Worm (Caenorhabditis elegans) whole organism, L4 larva: ENCODE measurements around the gene F46C5.4.

Experiments
- F37D6.2 ChIP-seq: sonication (generic microtip); optimal IDR thresholded peaks from 2 replicates; lab custom pipeline; 2016; ENCODE audit warnings: mild to moderate bottlenecking, missing genetic modification characterization, missing compliant biosample characterization
- F44E2.7 ChIP-seq: fragments of 200-800 bp; sonication (Bioruptor generic); IDR thresholded peaks from 2 replicates; pipeline ENCODE4 v2.1.2; 2022; ENCODE audit warnings: missing genetic modification characterization, missing compliant biosample characterization
- Y105C5A.15 ChIP-seq: fragments of 200-800 bp; sonication (Bioruptor generic); IDR thresholded peaks from 2 replicates; pipeline ENCODE4 v1.3.6; 2022; ENCODE audit warnings: missing genetic modification characterization, missing compliant biosample characterization
- Y5F2A.4 ChIP-seq: fragments of 200-800 bp; sonication (Bioruptor generic); optimal IDR thresholded peaks from 2 replicates; lab custom pipeline; 2018; ENCODE audit warnings: mild to moderate bottlenecking, missing genetic modification characterization, missing compliant biosample characterization
- aha-1 ChIP-seq: fragments of 150-350 bp; peaks from one replicate; lab custom pipeline; 2014; ENCODE audit warnings: missing biosample characterization, missing genetic modification characterization
- ceh-28 ChIP-seq: fragments of 150-350 bp; optimal IDR thresholded peaks from 2 replicates; lab custom pipeline; 2014; ENCODE audit warnings: missing biosample characterization, missing genetic modification reagents, missing genetic modification characterization
- ces-1 ChIP-seq: fragments of 150-350 bp; sonication (generic microtip); optimal IDR thresholded peaks from 4 replicates; lab custom pipeline; 2014; ENCODE audit warnings: missing biosample characterization, missing genetic modification reagents, missing genetic modification characterization
- ctbp-1 ChIP-seq: fragments of 200-800 bp; sonication (Bioruptor generic); IDR thresholded peaks from 2 replicates; pipeline ENCODE4 v1.3.6; 2022; ENCODE audit warnings: missing genetic modification reagents, missing genetic modification characterization, missing compliant biosample characterization
- daf-12 ChIP-seq: fragments of 150-350 bp; optimal IDR thresholded peaks from 2 replicates; lab custom pipeline; 2014; ENCODE audit warnings: missing biosample characterization, missing genetic modification reagents, missing genetic modification characterization
- daf-16 ChIP-seq, 3 experiments: sonication (generic microtip); optimal IDR thresholded peaks; 2 replicates each; lab custom pipeline; 2016 to 2017; ENCODE audit warnings: missing genetic modification characterization in 3 of 3, missing genetic modification reagents in 3 of 3, mild to moderate bottlenecking in 2 of 3, missing compliant biosample characterization in 2 of 3, missing biosample characterization in 1 of 3, moderate library complexity in 1 of 3
- daf-8 ChIP-seq: fragments of 200-800 bp; sonication (Bioruptor generic); IDR thresholded peaks from 2 replicates; pipeline ENCODE4 v1.3.6; 2022; ENCODE audit warnings: missing genetic modification characterization, missing compliant biosample characterization
- dmd-6 ChIP-seq: fragments of 200-800 bp; sonication (Bioruptor generic); IDR thresholded peaks from 2 replicates; pipeline ENCODE4 v1.3.6; 2022; ENCODE audit warnings: missing genetic modification reagents, missing genetic modification characterization, missing compliant biosample characterization
- dmd-9 ChIP-seq: fragments of 200-800 bp; sonication (Bioruptor generic); IDR thresholded peaks from 2 replicates; pipeline ENCODE4 v1.3.6; 2022; ENCODE audit warnings: missing genetic modification reagents, missing genetic modification characterization, missing compliant biosample characterization
- dpl-1 ChIP-seq: fragments of 150-350 bp; optimal IDR thresholded peaks from 2 replicates; lab custom pipeline; 2014; ENCODE audit warnings: missing biosample characterization, missing genetic modification reagents, missing genetic modification characterization
- duxl-1 ChIP-seq: sonication (generic microtip); optimal IDR thresholded peaks from 2 replicates; lab custom pipeline; 2016; ENCODE audit warnings: mild to moderate bottlenecking, missing genetic modification characterization, moderate library complexity, missing compliant biosample characterization; ENCODE audit not compliant: poor library complexity
- dve-1 ChIP-seq: sonication (generic microtip); optimal IDR thresholded peaks from 2 replicates; lab custom pipeline; 2017; ENCODE audit warnings: antibody characterized with exemption, mild to moderate bottlenecking, missing genetic modification characterization, missing compliant biosample characterization; ENCODE audit not compliant: insufficient read depth
- fos-1 ChIP-seq: fragments of 150-350 bp; optimal IDR thresholded peaks from 2 replicates; lab custom pipeline; 2014; ENCODE audit warnings: missing biosample characterization, missing genetic modification characterization
- gei-8 ChIP-seq: fragments of 200-800 bp; sonication (Bioruptor generic); optimal IDR thresholded peaks from 2 replicates; lab custom pipeline; 2018; ENCODE audit warnings: mild to moderate bottlenecking, missing genetic modification characterization, missing compliant biosample characterization
- hif-1 ChIP-seq, 2 experiments: sonication (generic microtip); optimal IDR thresholded peaks; 2 replicates each; lab custom pipeline; 2016 to 2017; ENCODE audit warnings: missing compliant biosample characterization in 2 of 2, missing genetic modification characterization in 2 of 2, missing genetic modification reagents in 2 of 2, missing genotype in 2 of 2, mild to moderate bottlenecking in 1 of 2
- lim-7 ChIP-seq: fragments of 200-800 bp; sonication (Bioruptor generic); IDR thresholded peaks from 2 replicates; pipeline ENCODE4 v1.3.6; 2022; ENCODE audit warnings: missing genetic modification characterization, missing compliant biosample characterization
- lin-15B ChIP-seq: fragments of 150-350 bp; sonication (generic microtip); optimal IDR thresholded peaks from 3 replicates; lab custom pipeline; 2014; ENCODE audit warnings: missing biosample characterization, missing genetic modification characterization
- lin-38 ChIP-seq: fragments of 200-800 bp; sonication (Bioruptor generic); IDR thresholded peaks from 2 replicates; pipeline ENCODE4 v1.3.6; 2022; ENCODE audit warnings: missing genetic modification reagents, missing genetic modification characterization, missing compliant biosample characterization
- lir-3 ChIP-seq: sonication (generic microtip); optimal IDR thresholded peaks from 2 replicates; lab custom pipeline; 2016; ENCODE audit warnings: mild to moderate bottlenecking, missing genetic modification characterization, missing compliant biosample characterization
- lsy-2 ChIP-seq, 2 experiments: fragments of 150-350 bp in 1 of 2; sonication (generic microtip) in 1 of 2; optimal IDR thresholded peaks; 2 replicates each; lab custom pipeline; 2014 to 2017; ENCODE audit warnings: missing biosample characterization in 2 of 2, missing genetic modification characterization in 2 of 2
- madf-9 ChIP-seq: fragments of 200-800 bp; sonication (Bioruptor generic); conservative IDR thresholded peaks from 2 replicates; pipeline ENCODE4 v1.3.6; 2022; ENCODE audit warnings: missing genetic modification reagents, missing genetic modification characterization, missing compliant biosample characterization
- mdt-29 ChIP-seq: fragments of 200-800 bp; sonication (Bioruptor generic); IDR thresholded peaks from 2 replicates; pipeline ENCODE4 v1.3.6; 2022; ENCODE audit warnings: missing genetic modification reagents, missing genetic modification characterization, missing compliant biosample characterization
- mep-1 ChIP-seq: fragments of 150-350 bp; sonication (generic microtip); optimal IDR thresholded peaks from 3 replicates; lab custom pipeline; 2014; ENCODE audit warnings: missing biosample characterization, missing genetic modification characterization
- mes-2 ChIP-seq: sonication (generic microtip); optimal IDR thresholded peaks from 2 replicates; lab custom pipeline; 2016; ENCODE audit warnings: missing genotype, mild to moderate bottlenecking, missing genetic modification characterization, missing compliant biosample characterization; ENCODE audit not compliant: poor library complexity, severe bottlenecking
- nhr-10 ChIP-seq: fragments of 150-350 bp; optimal IDR thresholded peaks from 2 replicates; lab custom pipeline; 2014; ENCODE audit warnings: missing biosample characterization, missing genetic modification characterization
- nhr-237 ChIP-seq: sonication (generic microtip); optimal IDR thresholded peaks from 2 replicates; lab custom pipeline; 2017; ENCODE audit warnings: missing biosample characterization, missing genetic modification characterization
- nhr-25 ChIP-seq: sonication (generic microtip); optimal IDR thresholded peaks from 2 replicates; lab custom pipeline; 2017; ENCODE audit warnings: missing genetic modification characterization, mild to moderate bottlenecking, missing compliant biosample characterization, antibody characterized with exemption, moderate library complexity, borderline replicate concordance; ENCODE audit not compliant: insufficient read depth
- nhr-28 ChIP-seq: fragments of 150-350 bp; optimal IDR thresholded peaks from 2 replicates; lab custom pipeline; 2014; ENCODE audit warnings: missing biosample characterization, missing genetic modification characterization
- nhr-41 ChIP-seq: fragments of 200-800 bp; sonication (Bioruptor generic); IDR thresholded peaks from 2 replicates; pipeline ENCODE4 v1.3.6; 2022; ENCODE audit warnings: missing genetic modification reagents, missing genetic modification characterization, missing compliant biosample characterization
- nhr-6 ChIP-seq: fragments of 150-350 bp; optimal IDR thresholded peaks from 2 replicates; lab custom pipeline; 2014; ENCODE audit warnings: missing biosample characterization, missing genetic modification characterization
- php-3 ChIP-seq: fragments of 200-800 bp; sonication (Bioruptor generic); IDR thresholded peaks from 2 replicates; pipeline ENCODE4 v1.3.6; 2022; ENCODE audit warnings: missing genetic modification reagents, missing genetic modification characterization, missing compliant biosample characterization
- pqm-1 ChIP-seq: sonication (generic microtip); optimal IDR thresholded peaks from 2 replicates; lab custom pipeline; 2017; ENCODE audit warnings: missing biosample characterization, missing genetic modification characterization
- rbr-2 ChIP-seq: sonication (generic microtip); optimal IDR thresholded peaks from 2 replicates; lab custom pipeline; 2016; ENCODE audit warnings: missing genotype, missing genetic modification characterization, missing compliant biosample characterization
- skn-1 ChIP-seq: fragments of 150-350 bp; optimal IDR thresholded peaks from 2 replicates; lab custom pipeline; 2014; ENCODE audit warnings: missing biosample characterization, missing genetic modification characterization
- snpc-1.2 ChIP-seq: fragments of 200-800 bp; sonication (Bioruptor generic); IDR thresholded peaks from 2 replicates; pipeline ENCODE4 v1.3.6; 2022; ENCODE audit warnings: missing genetic modification reagents, missing genetic modification characterization, missing compliant biosample characterization
- snpc-4 ChIP-seq: fragments of 150-350 bp; optimal IDR thresholded peaks from 2 replicates; lab custom pipeline; 2014; ENCODE audit warnings: missing biosample characterization, missing genetic modification characterization
- unc-39 ChIP-seq: sonication (generic microtip); optimal IDR thresholded peaks from 2 replicates; lab custom pipeline; 2017; ENCODE audit warnings: missing biosample characterization, missing genetic modification characterization

Gene F46C5.4

ce11 chrII:8799725-8800124, 36.2 kb upstream of the F46C5.4 start:
- TF ChIP-seq nhr-41 (GFP tag; lab: Robert Waterston, UW) (no peak), dmd-6 (GFP tag; lab: Robert Waterston, UW) (peak; percentile 42)

- TF ChIP-seq fos-1 (tag; lab: Kevin White, UChicago) (no peak), lir-3 (tag; lab: Kevin White, UChicago) (no peak), Y105C5A.15 (GFP tag; lab: Robert Waterston, UW) (no peak), dmd-9 (GFP tag; lab: Robert Waterston, UW) (no peak), madf-9 (GFP tag; lab: Robert Waterston, UW) (no peak), mep-1 (no peak), nhr-25 (tag; lab: Kevin White, UChicago) (no peak), dmd-6 (GFP tag; lab: Robert Waterston, UW) (no peak), lin-15B (tag; lab: Kevin White, UChicago) (no peak), ctbp-1 (GFP tag; lab: Robert Waterston, UW) (no peak), F37D6.2 (tag; lab: Kevin White, UChicago) (no peak), ces-1 (no peak)
Observed at ce11 chrII:8800830-8801229, 35.0 kb upstream of the F46C5.4 start, which contains the start of gene appg-2. appg-2 (plus strand) TSS chrII:8801130.

- TF ChIP-seq duxl-1 (tag; lab: Kevin White, UChicago) (no peak), pqm-1 (tag; lab: Kevin White, UChicago) (peak; percentile 18)
- TF ChIP-seq, all 104 proteins: peak for 1
Observed at ce11 chrII:8806921-8807320, 29.0 kb upstream of the F46C5.4 start, which contains the start of gene pho-13. pho-13 (minus strand) TSS chrII:8807021.

ce11 chrII:8808482-8808881, 27.4 kb upstream of the F46C5.4 start, which contains the start of gene F07H5.10:
F07H5.10 (minus strand) TSS chrII:8808582.
- TF ChIP-seq F44E2.7 (GFP tag; lab: Robert Waterston, UW) = no peak
- TF ChIP-seq aha-1 (tag; lab: Kevin White, UChicago) = peak; percentile 23
- no peak for TF ChIP-seq nhr-6 (tag; lab: Kevin White, UChicago)

DNA sequence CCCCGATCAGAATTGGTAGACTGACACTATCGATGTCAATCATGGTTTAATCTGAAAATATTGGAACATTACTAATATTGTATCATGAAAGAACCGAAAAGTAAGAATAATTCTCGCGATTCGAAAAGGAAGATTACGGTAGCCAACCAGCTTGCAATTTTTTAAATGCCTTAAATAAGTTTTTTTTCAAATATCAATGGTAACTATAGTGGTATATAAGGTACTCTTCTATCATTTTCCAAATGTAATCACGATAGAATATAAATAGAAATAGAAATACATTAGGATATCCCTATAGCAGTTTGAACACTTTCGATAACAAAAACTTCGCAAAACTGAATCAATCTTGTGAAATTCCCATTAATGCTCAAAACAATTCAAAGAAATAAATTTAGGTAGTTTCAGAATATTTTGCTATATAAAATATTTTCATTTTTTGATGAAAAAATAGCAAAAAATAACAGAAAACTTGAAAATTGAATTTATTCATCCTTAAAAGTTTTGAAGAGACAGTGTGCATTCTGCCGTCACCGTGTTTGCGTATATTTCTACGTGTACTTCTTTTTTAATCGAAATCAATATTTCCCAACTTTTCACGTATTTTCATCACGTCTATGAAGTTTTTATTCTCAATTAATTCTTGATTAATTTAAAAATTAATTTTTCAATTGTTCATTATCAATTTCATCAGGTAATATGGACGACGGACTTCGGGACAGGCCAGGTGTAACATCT, 25.0 kb upstream of the F46C5.4 start, which contains the start of the genes F46C5.9 and rer-1:
TSS of gene F46C5.9 (minus strand) at position 51 of the 735 bp plus-strand sequence.
TSS of gene rer-1 (plus strand) at position 692 of the 735 bp plus-strand sequence.
- TF ChIP-seq nhr-237 = no peak
- no peak for TF ChIP-seq daf-8 (GFP tag; lab: Robert Waterston, UW)
- TF ChIP-seq daf-16 (GFP tag; optimal IDR thresholded peaks at IDR 0.05; lab: Kevin White, UChicago) = no peak
- peak; percentile 30 for TF ChIP-seq daf-16 (tag; optimal IDR thresholded peaks at IDR 0.05; lab: Kevin White, UChicago)
- peak; percentile 7 for TF ChIP-seq nhr-28
- peak; percentile 11 for TF ChIP-seq dve-1
- TF ChIP-seq lim-7 (GFP tag; lab: Robert Waterston, UW) = no peak
- TF ChIP-seq nhr-10 (tag; lab: Kevin White, UChicago) = no peak
- peak; percentile 5 for TF ChIP-seq nhr-6 (tag; lab: Kevin White, UChicago)
- no peak for TF ChIP-seq gei-8 (GFP tag; lab: Kevin White, UChicago)
- TF ChIP-seq dmd-9 (GFP tag; lab: Robert Waterston, UW) = no peak
- TF ChIP-seq php-3 (GFP tag; lab: Robert Waterston, UW) = no peak
- TF ChIP-seq lin-38 (GFP tag; lab: Robert Waterston, UW) = no peak
- TF ChIP-seq fos-1 (tag; lab: Kevin White, UChicago) = no peak
- peak; percentile 27 for TF ChIP-seq dpl-1 (GFP tag; lab: Kevin White, UChicago)
- peak in 1 of 2 experiments; percentile 75 for TF ChIP-seq lsy-2 (tag; optimal IDR thresholded peaks at IDR 0.05; lab: Kevin White, UChicago)
- TF ChIP-seq ceh-28 (tag; lab: Kevin White, UChicago) = no peak
- peak in 1 of 2 experiments; percentile 7 for TF ChIP-seq hif-1 (tag; optimal IDR thresholded peaks at IDR 0.05; lab: Kevin White, UChicago)
- TF ChIP-seq skn-1 (tag; lab: Kevin White, UChicago) = no peak
- no peak for TF ChIP-seq Y5F2A.4 (GFP tag; lab: Kevin White, UChicago)
- TF ChIP-seq mdt-29 (GFP tag; lab: Robert Waterston, UW) = no peak
- no peak for TF ChIP-seq snpc-1.2 (GFP tag; lab: Robert Waterston, UW)
- TF ChIP-seq mep-1 = no peak
- peak; percentile 26 for TF ChIP-seq mes-2 (tag; lab: Kevin White, UChicago)
- TF ChIP-seq aha-1 (tag; lab: Kevin White, UChicago) = peak; percentile 55
- peak; percentile 32 for TF ChIP-seq rbr-2 (tag; lab: Kevin White, UChicago)
- TF ChIP-seq snpc-4 (tag; lab: Kevin White, UChicago) = no peak
- TF ChIP-seq daf-12 = no peak
- TF ChIP-seq unc-39 (tag; lab: Kevin White, UChicago) = no peak
